Worm (Caenorhabditis elegans) whole organism, L2 larva: ENCODE measurements around the gene mab-7.

Source experiments
- Y55F3AM.14 ChIP-seq: fragments of 200-800 bp; sonication (Bioruptor generic); optimal IDR thresholded peaks from 2 replicates; lab custom pipeline; 2018; ENCODE audit warnings: mild to moderate bottlenecking, missing genetic modification characterization, missing compliant biosample characterization
- ceh-82 ChIP-seq: fragments of 150-350 bp; optimal IDR thresholded peaks from 2 replicates; lab custom pipeline; 2014; ENCODE audit warnings: missing biosample characterization, missing genetic modification characterization
- elt-1 ChIP-seq: fragments of 150-350 bp; optimal IDR thresholded peaks from 2 replicates; lab custom pipeline; 2014; ENCODE audit warnings: missing biosample characterization, missing genetic modification characterization
- lin-11 ChIP-seq: fragments of 150-350 bp; sonication (generic microtip); optimal IDR thresholded peaks from 2 replicates; lab custom pipeline; 2014; ENCODE audit warnings: missing biosample characterization, missing genetic modification characterization, inconsistent platforms, mixed read lengths
- nhr-11 ChIP-seq: fragments of 150-350 bp; optimal IDR thresholded peaks from 2 replicates; lab custom pipeline; 2014; ENCODE audit warnings: missing biosample characterization, missing genetic modification characterization
- sma-3 ChIP-seq: sonication (generic microtip); optimal IDR thresholded peaks from 2 replicates; lab custom pipeline; 2016; ENCODE audit warnings: missing genetic modification reagents, missing genetic modification characterization, missing compliant biosample characterization
- unc-39 ChIP-seq: fragments of 150-350 bp; optimal IDR thresholded peaks from 2 replicates; lab custom pipeline; 2014; ENCODE audit warnings: missing biosample characterization, missing genetic modification characterization
- zag-1 ChIP-seq: fragments of 150-350 bp; optimal IDR thresholded peaks from 2 replicates; lab custom pipeline; 2014; ENCODE audit warnings: missing biosample characterization, missing genetic modification characterization

DNA sequence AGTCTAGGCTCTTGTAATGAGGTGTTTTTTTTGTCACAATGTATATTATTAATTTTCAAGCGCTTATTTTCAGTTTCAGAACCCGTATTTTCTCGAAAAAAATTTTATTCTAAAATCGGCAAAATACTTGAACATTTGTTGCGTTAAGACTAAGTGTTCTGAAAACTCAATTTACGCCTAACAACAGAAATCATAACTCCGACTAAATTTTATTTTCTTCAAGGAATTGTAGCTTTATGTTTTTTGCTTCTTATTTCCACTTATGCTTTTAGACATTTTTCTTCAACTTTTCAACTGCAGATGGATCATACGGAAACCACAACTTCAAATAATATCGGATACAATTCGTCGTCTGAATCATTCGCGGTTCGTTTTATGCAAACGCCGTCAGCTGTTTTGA lies 35.7 kb upstream of the mab-7 start, which contains the start of gene F35H12.1:
- TF ChIP-seq zag-1 (tag; lab: Kevin White, UChicago) = no peak
- no peak for TF ChIP-seq nhr-11
- no peak for TF ChIP-seq sma-3 (GFP tag; lab: Kevin White, UChicago)
- TF ChIP-seq ceh-82 = no peak
- no peak for TF ChIP-seq unc-39 (tag; lab: Kevin White, UChicago)
- no peak for TF ChIP-seq elt-1 (tag; lab: Kevin White, UChicago)
- TF ChIP-seq Y55F3AM.14 (GFP tag; lab: Kevin White, UChicago) = no peak
- TF ChIP-seq lin-11 = no peak
